Fruit fly (Drosophila melanogaster): ENCODE results near the gene Sbat.

The Sbat gene

DNA sequence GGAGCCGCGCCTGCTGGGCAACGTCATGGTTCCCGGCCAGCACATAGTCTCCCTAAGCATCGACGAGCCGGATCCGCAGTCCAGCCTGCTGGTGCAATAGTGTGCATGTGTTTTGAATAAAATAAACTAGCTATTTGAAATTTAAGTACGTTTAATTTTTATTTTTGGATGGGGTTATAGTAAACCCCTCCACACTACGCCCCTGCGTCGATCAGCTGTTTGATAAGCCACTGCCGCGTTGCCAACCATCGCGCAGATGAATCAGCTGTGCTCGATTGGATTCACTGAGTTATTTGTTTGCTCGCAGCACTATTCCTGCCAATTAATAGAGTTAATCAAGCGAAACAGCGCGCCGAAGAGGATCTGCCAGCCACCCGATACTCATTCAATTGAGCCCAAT lies 715 bp downstream of the Sbat start, which contains the start of gene RabGGTb (continued):
- TF ChIP-seq CG6654 (GFP tag; optimal IDR thresholded peaks at IDR 0.05) (no peak), exex (tag; optimal IDR thresholded peaks at IDR 0.05) (peak; percentile 16), phol (tag; optimal IDR thresholded peaks at IDR 0.05) (peak; percentile 24), CG15696 (tag; optimal IDR thresholded peaks at IDR 0.05) (peak; percentile 12), CG12769 (tag; optimal IDR thresholded peaks at IDR 0.05) (peak; percentile 73), CG14710 (tag; optimal IDR thresholded peaks at IDR 0.05) (peak; percentile 25), shn (GFP tag; optimal IDR thresholded peaks at IDR 0.05) (peak; percentile 59), CG16863 (GFP tag; optimal IDR thresholded peaks at IDR 0.05) (peak; percentile 36), bigmax (GFP tag; optimal IDR thresholded peaks at IDR 0.05) (peak; percentile 69), CG12942 (GFP tag; optimal IDR thresholded peaks at IDR 0.05) (no peak), psq (GFP tag; optimal IDR thresholded peaks at IDR 0.05) (no peak), Hr39 (optimal IDR thresholded peaks at IDR 0.05) (no peak), Fer3 (tag; optimal IDR thresholded peaks at IDR 0.05) (peak; percentile 26), caup (GFP tag; optimal IDR thresholded peaks at IDR 0.05; ENCODE audit: severe bottlenecking) (peak; percentile 25), CG18476 (GFP tag; optimal IDR thresholded peaks at IDR 0.05) (peak; percentile 5), Ravus (GFP tag; IDR thresholded peaks at IDR 0.05) (peak; percentile 10), run (tag; optimal IDR thresholded peaks at IDR 0.05) (no peak), Rfx (GFP tag; IDR thresholded peaks at IDR 0.05) (peak; percentile 92), p53 (GFP tag; optimal IDR thresholded peaks at IDR 0.05) (peak; percentile 7), CG13624 (GFP tag; optimal IDR thresholded peaks at IDR 0.05) (peak; percentile 68), lola (GFP tag; optimal IDR thresholded peaks at IDR 0.05) (peak in 1 of 3 experiments; percentile 12), Lim3 (GFP tag; IDR thresholded peaks at IDR 0.05) (no peak), CG10654 (GFP tag; optimal IDR thresholded peaks at IDR 0.05) (no peak), CG4617 (GFP tag; optimal IDR thresholded peaks at IDR 0.05; ENCODE audit: borderline replicate concordance) (no peak), CG2889 (GFP tag; IDR thresholded peaks at IDR 0.05) (peak; percentile 42; the same call in 1 of the 3 replicates), CG7372 (GFP tag; IDR thresholded peaks at IDR 0.05) (peak; percentile 62), disco-r (GFP tag; optimal IDR thresholded peaks at IDR 0.05) (no peak), CG1603 (tag; optimal IDR thresholded peaks at IDR 0.05) (peak; percentile 77), CG5953 (GFP tag; IDR thresholded peaks at IDR 0.05) (no peak; the same call in 1 of the 2 replicates), repo (GFP tag; optimal IDR thresholded peaks at IDR 0.05) (peak; percentile 56), Dad (GFP tag; optimal IDR thresholded peaks at IDR 0.05) (no peak), CG9932 (GFP tag; IDR thresholded peaks at IDR 0.05) (peak; percentile 86), CG12236 (GFP tag; optimal IDR thresholded peaks at IDR 0.05) (no peak), Mes4 (GFP tag; optimal IDR thresholded peaks at IDR 0.05) (peak; percentile 38), CHES-1-like (GFP tag; optimal IDR thresholded peaks at IDR 0.05) (peak; percentile 50), CG4282 (GFP tag; optimal IDR thresholded peaks at IDR 0.05) (no peak), CG10543 (GFP tag; optimal IDR thresholded peaks at IDR 0.05) (peak; percentile 65), CG32767 (GFP tag; IDR thresholded peaks at IDR 0.05) (peak; percentile 38; the same call in 1 of the 2 replicates), Nf-YB (GFP tag; optimal IDR thresholded peaks at IDR 0.05) (no peak), zfh2 (GFP tag; optimal IDR thresholded peaks at IDR 0.05) (peak; percentile 61), unpg (GFP tag; optimal IDR thresholded peaks at IDR 0.05) (peak; percentile 46), prd (optimal IDR thresholded peaks at IDR 0.05) (no peak), prd (GFP tag; IDR thresholded peaks at IDR 0.05) (peak; percentile 79), CoRest (tag; optimal IDR thresholded peaks at IDR 0.05) (peak; percentile 48), Nf-YA (GFP tag; IDR thresholded peaks at IDR 0.05) (no peak), Gsc (GFP tag; IDR thresholded peaks at IDR 0.05) (no peak), stwl (tag; optimal IDR thresholded peaks at IDR 0.05) (no peak), CG10147 (GFP tag; optimal IDR thresholded peaks at IDR 0.05) (peak; percentile 29), fd3F (GFP tag; optimal IDR thresholded peaks at IDR 0.05) (peak; percentile 34), ci (GFP tag; IDR thresholded peaks at IDR 0.05) (peak; percentile 89), oc (tag; optimal IDR thresholded peaks at IDR 0.05) (peak; percentile 49)
